Fruit fly (Drosophila melanogaster) S2 (cell line): Measurements from ENCODE around the gene Lcp65Ac.

ENCODE experiments used
- CG8478 ChIP-seq: fragments of >200 bp; optimal IDR thresholded peaks from 2 replicates; lab custom pipeline; 2018
- CTCF ChIP-seq, 2 experiments: fragments of >200 bp; optimal IDR thresholded peaks; 2 replicates each; lab custom pipeline; 2018

dm6 chr3L:6111458-6111857, 33.2 kb upstream of the Lcp65Ac start:
- TF ChIP-seq CTCF (optimal IDR thresholded peaks at IDR 0.05; lab: Kevin White, UChicago) (no peak), CG8478 (lab: Kevin White, UChicago) (no peak)
